Fruit fly (Drosophila melanogaster) whole organism, embryonic: ENCODE data around the gene CG31826.
A peak's percentile ranks its signal among the peaks of the same experiment; 100 is the strongest.

ENCODE experiments used
- CG10959 ChIP-seq: fragments of 200-800 bp; sonication (Bioruptor generic); IDR thresholded peaks from 2 replicates; pipeline ENCODE4 v1.3.6; 2022; ENCODE audit warnings: missing biosample characterization, missing genetic modification characterization
- CG11085 ChIP-seq: fragments of 200-800 bp; sonication (Bioruptor generic); IDR thresholded peaks from 2 replicates; pipeline ENCODE4 v1.3.6; 2022; ENCODE audit warnings: missing biosample characterization, missing genetic modification characterization
- CG13287 ChIP-seq: fragments of 200-800 bp; sonication (Bioruptor generic); IDR thresholded peaks from 2 replicates; pipeline ENCODE4 v1.3.6; 2022; ENCODE audit warnings: missing biosample characterization, missing genetic modification characterization; ENCODE audit not compliant: partially characterized antibody
- CG13424 ChIP-seq: fragments of 200-800 bp; sonication (Bioruptor generic); optimal IDR thresholded peaks from 2 replicates; lab custom pipeline; 2019; ENCODE audit warnings: missing biosample characterization, mild to moderate bottlenecking, missing genetic modification characterization, moderate library complexity
- CG13624 ChIP-seq: fragments of 200-800 bp; sonication (Bioruptor generic); optimal IDR thresholded peaks from 2 replicates; lab custom pipeline; 2016; ENCODE audit warnings: missing biosample characterization, missing genetic modification characterization
- CG15073 ChIP-seq: fragments of 200-800 bp; sonication (Bioruptor generic); optimal IDR thresholded peaks from 2 replicates; lab custom pipeline; 2016; ENCODE audit warnings: missing biosample characterization, missing genetic modification characterization
- CG1529 ChIP-seq: fragments of 200-800 bp; sonication (Bioruptor generic); optimal IDR thresholded peaks from 3 replicates; lab custom pipeline; 2018; ENCODE audit warnings: missing biosample characterization, missing genetic modification characterization
- CG1602 ChIP-seq: fragments of 200-800 bp; sonication (Bioruptor generic); optimal IDR thresholded peaks from 3 replicates; lab custom pipeline; 2016; ENCODE audit warnings: missing biosample characterization, missing genetic modification characterization
- CG16779 ChIP-seq: fragments of 200-800 bp; sonication (Bioruptor generic); IDR thresholded peaks from 2 replicates; pipeline ENCODE4 v1.3.6; 2022; ENCODE audit warnings: missing biosample characterization, missing genetic modification characterization
- CG17328 ChIP-seq: fragments of 200-800 bp; sonication (Bioruptor generic); IDR thresholded peaks from 2 replicates; pipeline ENCODE4 v1.3.6; 2022; ENCODE audit warnings: missing biosample characterization, missing genetic modification characterization
- CG2202 ChIP-seq: fragments of 200-800 bp; sonication (Bioruptor generic); optimal IDR thresholded peaks from 2 replicates; lab custom pipeline; 2018; ENCODE audit warnings: missing biosample characterization, mild to moderate bottlenecking, missing genetic modification characterization
- CG3995 ChIP-seq: fragments of 200-800 bp; sonication (Bioruptor generic); optimal IDR thresholded peaks from 3 replicates; lab custom pipeline; 2016; ENCODE audit warnings: missing biosample characterization, missing genetic modification characterization
- CG5180 ChIP-seq: fragments of 200-800 bp; sonication (Bioruptor generic); optimal IDR thresholded peaks from 3 replicates; lab custom pipeline; 2017; ENCODE audit warnings: missing biosample characterization, missing genetic modification characterization, mild to moderate bottlenecking, moderate library complexity, missing genetic modification reagents
- CG5245 ChIP-seq: fragments of 200-800 bp; sonication (Bioruptor generic); optimal IDR thresholded peaks from 3 replicates; lab custom pipeline; 2016; ENCODE audit warnings: missing biosample characterization, missing genetic modification characterization
- CG5953 ChIP-seq: fragments of 200-800 bp; sonication (Bioruptor generic); IDR thresholded peaks from 2 replicates; pipeline ENCODE4 v1.3.6; 2022; ENCODE audit warnings: missing biosample characterization, missing genetic modification characterization
- CG7928 ChIP-seq: fragments of 200-800 bp; sonication (Bioruptor generic); optimal IDR thresholded peaks from 2 replicates; lab custom pipeline; 2017; ENCODE audit warnings: missing biosample characterization, mild to moderate bottlenecking, missing genetic modification characterization
- CG9817 ChIP-seq: fragments of 200-800 bp; sonication (Bioruptor generic); optimal IDR thresholded peaks from 2 replicates; lab custom pipeline; 2018; ENCODE audit warnings: missing biosample characterization, mild to moderate bottlenecking, missing genetic modification characterization, moderate library complexity
- Dll ChIP-seq: fragments of 200-800 bp; sonication (Bioruptor generic); IDR thresholded peaks from 4 replicates; pipeline ENCODE4 v1.3.6; 2022; ENCODE audit warnings: missing biosample characterization, missing genetic modification characterization; ENCODE audit not compliant: partially characterized antibody
- HLH54F ChIP-seq: fragments of 200-800 bp; sonication (Bioruptor generic); optimal IDR thresholded peaks from 3 replicates; lab custom pipeline; 2016; ENCODE audit warnings: missing biosample characterization, missing genetic modification characterization
- Hand ChIP-seq: fragments of 200-800 bp; sonication (Bioruptor generic); optimal IDR thresholded peaks from 2 replicates; lab custom pipeline; 2017; ENCODE audit warnings: mild to moderate bottlenecking, missing biosample characterization, missing genetic modification reagents, missing genetic modification characterization
- Hr78 ChIP-seq, 2 experiments: fragments of 200-800 bp in 1 of 2; fragments of >200 bp in 1 of 2; sonication (Bioruptor generic) in 1 of 2; optimal IDR thresholded peaks; 2 replicates each; lab custom pipeline; 2017 to 2019; ENCODE audit warnings: missing biosample characterization in 2 of 2, missing genetic modification characterization in 2 of 2, mild to moderate bottlenecking in 1 of 2, moderate library complexity in 1 of 2
- Lpt ChIP-seq: fragments of >200 bp; optimal IDR thresholded peaks from 2 replicates; lab custom pipeline; 2018; ENCODE audit warnings: missing biosample characterization, missing genetic modification characterization
- NfI ChIP-seq: fragments of 200-800 bp; sonication (Bioruptor generic); optimal IDR thresholded peaks from 3 replicates; lab custom pipeline; 2018; ENCODE audit warnings: missing biosample characterization, mild to moderate bottlenecking, missing genetic modification characterization, moderate library complexity
- Oli ChIP-seq: fragments of 200-800 bp; sonication (Bioruptor generic); optimal IDR thresholded peaks from 2 replicates; lab custom pipeline; 2018; ENCODE audit warnings: missing biosample characterization, mild to moderate bottlenecking, missing genetic modification characterization, moderate library complexity
- Optix ChIP-seq: fragments of 200-800 bp; sonication (Bioruptor generic); IDR thresholded peaks from 3 replicates; pipeline ENCODE4 v1.3.6; 2022; ENCODE audit warnings: missing biosample characterization, missing genetic modification characterization
- Pdp1 ChIP-seq, 2 experiments: fragments of 200-800 bp; sonication (Bioruptor generic); optimal IDR thresholded peaks; 3 replicates each; lab custom pipeline; 2016; ENCODE audit warnings: missing biosample characterization in 2 of 2, missing genetic modification characterization in 2 of 2, mild to moderate bottlenecking in 1 of 2, moderate library complexity in 1 of 2
- Sox102F ChIP-seq: fragments of 200-800 bp; sonication (Bioruptor generic); optimal IDR thresholded peaks from 2 replicates; lab custom pipeline; 2018; ENCODE audit warnings: missing biosample characterization, mild to moderate bottlenecking, missing genetic modification characterization, moderate library complexity
- Ssrp ChIP-seq: fragments of 200-800 bp; sonication (Bioruptor generic); optimal IDR thresholded peaks from 2 replicates; lab custom pipeline; 2018; ENCODE audit warnings: missing biosample characterization, mild to moderate bottlenecking, missing genetic modification characterization, moderate library complexity
- Stat92E ChIP-seq, 3 experiments: fragments of >200 bp in 2 of 3; fragments of 200-800 bp in 1 of 3; sonication (Bioruptor generic) in 1 of 3; optimal IDR thresholded peaks; 2 replicates each; lab custom pipeline; 2017 to 2019; ENCODE audit warnings: missing biosample characterization in 3 of 3, missing genetic modification characterization in 3 of 3, mild to moderate bottlenecking in 1 of 3, moderate library complexity in 1 of 3
- ac ChIP-seq: fragments of 200-800 bp; sonication (Bioruptor generic); optimal IDR thresholded peaks from 3 replicates; lab custom pipeline; 2017; ENCODE audit warnings: missing biosample characterization, mild to moderate bottlenecking, missing genetic modification characterization
- ara ChIP-seq: fragments of 200-800 bp; sonication (Bioruptor generic); IDR thresholded peaks from 2 replicates; pipeline ENCODE4 v1.3.6; 2022; ENCODE audit warnings: missing biosample characterization, missing genetic modification characterization
- bsh ChIP-seq, 2 experiments: fragments of 200-800 bp; sonication (Bioruptor generic); optimal IDR thresholded peaks; 2 replicates each; lab custom pipeline; 2017 to 2018; ENCODE audit warnings: mild to moderate bottlenecking in 2 of 2, missing biosample characterization in 2 of 2, missing genetic modification characterization in 2 of 2, moderate library complexity in 1 of 2
- caup ChIP-seq: fragments of 200-800 bp; sonication (Bioruptor generic); optimal IDR thresholded peaks from 3 replicates; lab custom pipeline; 2017; ENCODE audit warnings: missing biosample characterization, mild to moderate bottlenecking, missing genetic modification characterization, moderate library complexity; ENCODE audit not compliant: severe bottlenecking
- dm ChIP-seq: fragments of 200-800 bp; sonication (Bioruptor generic); optimal IDR thresholded peaks from 3 replicates; lab custom pipeline; 2016; ENCODE audit warnings: missing biosample characterization, missing genetic modification characterization
- fd3F ChIP-seq: fragments of 200-800 bp; sonication (Bioruptor generic); optimal IDR thresholded peaks from 2 replicates; lab custom pipeline; 2018; ENCODE audit warnings: missing biosample characterization, mild to moderate bottlenecking, missing genetic modification characterization, moderate library complexity
- h ChIP-seq: fragments of >200 bp; optimal IDR thresholded peaks from 2 replicates; lab custom pipeline; 2017
- phol ChIP-seq: fragments of 200-800 bp; sonication (Bioruptor generic); optimal IDR thresholded peaks from 3 replicates; lab custom pipeline; 2018; ENCODE audit warnings: missing biosample characterization, mild to moderate bottlenecking, missing genetic modification characterization, moderate library complexity
- prd ChIP-seq, 3 experiments: fragments of >200 bp in 2 of 3; fragments of 200-800 bp in 1 of 3; sonication (Bioruptor generic) in 1 of 3; optimal IDR thresholded peaks in 2 of 3; IDR thresholded peaks in 1 of 3; 2 replicates in 2 of 3; 3 replicates in 1 of 3; pipeline versions ENCODE4 v1.3.6 to Lab custom; 2017 to 2022; ENCODE audit warnings: missing biosample characterization in 1 of 3, missing genetic modification characterization in 1 of 3
- row ChIP-seq: fragments of 200-800 bp; sonication (Bioruptor generic); IDR thresholded peaks from 3 replicates; pipeline ENCODE4 v1.3.6; 2022; ENCODE audit warnings: missing biosample characterization, missing genetic modification characterization
- sd ChIP-seq: fragments of 200-800 bp; sonication (Bioruptor generic); optimal IDR thresholded peaks from 3 replicates; lab custom pipeline; 2018; ENCODE audit warnings: missing biosample characterization, mild to moderate bottlenecking, missing genetic modification characterization, moderate library complexity
- sens ChIP-seq: fragments of 200-800 bp; sonication (Bioruptor generic); peaks from one replicate; lab custom pipeline; 2016; ENCODE audit warnings: missing biosample characterization, missing genetic modification characterization
- so ChIP-seq: fragments of 200-800 bp; sonication (Bioruptor generic); IDR thresholded peaks from 3 replicates; pipeline ENCODE4 v1.3.6; 2022; ENCODE audit warnings: missing biosample characterization, missing genetic modification characterization
- ttk ChIP-seq: fragments of 200-800 bp; sonication (Bioruptor generic); IDR thresholded peaks from 2 replicates; pipeline ENCODE4 v2.1.2; 2022; ENCODE audit warnings: missing biosample characterization, missing genetic modification characterization
- vvl ChIP-seq: fragments of 200-800 bp; sonication (Bioruptor generic); IDR thresholded peaks from 2 replicates; pipeline ENCODE4 v1.3.6; 2022; ENCODE audit warnings: missing biosample characterization, missing genetic modification characterization
- wek ChIP-seq: fragments of 200-800 bp; sonication (Bioruptor generic); optimal IDR thresholded peaks from 3 replicates; lab custom pipeline; 2018; ENCODE audit warnings: missing biosample characterization, mild to moderate bottlenecking, missing genetic modification characterization, moderate library complexity
- z ChIP-seq: fragments of 200-800 bp; sonication (Bioruptor generic); IDR thresholded peaks from 3 replicates; pipeline ENCODE4 v1.3.6; 2022; ENCODE audit warnings: missing biosample characterization, missing genetic modification characterization
- zen2 ChIP-seq: fragments of 200-800 bp; sonication (Bioruptor generic); IDR thresholded peaks from 3 replicates; pipeline ENCODE4 v1.3.6; 2022; ENCODE audit warnings: missing biosample characterization, missing genetic modification characterization; ENCODE audit not compliant: partially characterized antibody
- zfh1 ChIP-seq: fragments of 200-800 bp; sonication (Bioruptor generic); IDR thresholded peaks from 3 replicates; pipeline ENCODE4 v1.3.6; 2022; ENCODE audit warnings: missing biosample characterization, missing genetic modification characterization

Gene CG31826

dm6 chr2L:15760666-15761065, 12.2 kb downstream of the CG31826 start (continued):
- TF ChIP-seq CG5953 (GFP tag; lab: Robert Waterston, UW), result no peak
- TF ChIP-seq h (lab: Kevin White, UChicago), result no peak
- no peak for TF ChIP-seq sens
- TF ChIP-seq CG10959 (GFP tag; lab: Robert Waterston, UW), result no peak
- TF ChIP-seq Dll (GFP tag; lab: Robert Waterston, UW), result no peak
- no peak for TF ChIP-seq CG17328 (GFP tag; lab: Robert Waterston, UW)
- peak in 1 of 2 experiments; percentile 73 for TF ChIP-seq Hr78 (GFP tag; optimal IDR thresholded peaks at IDR 0.05; lab: Kevin White, UChicago)
- no peak for TF ChIP-seq NfI (GFP tag; lab: Kevin White, UChicago)
- TF ChIP-seq wek (GFP tag; lab: Kevin White, UChicago), result no peak
- TF ChIP-seq row (GFP tag; lab: Robert Waterston, UW), result peak; percentile 27; the same call in 1 of the 3 replicates
- TF ChIP-seq prd (optimal IDR thresholded peaks at IDR 0.05; lab: Kevin White, UChicago), result no peak
- TF ChIP-seq prd (GFP tag; IDR thresholded peaks at IDR 0.05; lab: Robert Waterston, UW), result 0 out of 3 replicates have a peak, but pooled peaks have one; percentile 12
- TF ChIP-seq zen2 (GFP tag; lab: Robert Waterston, UW), result no peak
- peak; percentile 25; the same call in 1 of the 2 replicates for TF ChIP-seq CG13287 (GFP tag; lab: Robert Waterston, UW)
- TF ChIP-seq CG1602 (GFP tag; lab: Kevin White, UChicago), result no peak
- TF ChIP-seq Pdp1 (GFP tag; optimal IDR thresholded peaks at IDR 0.05; lab: Kevin White, UChicago), result peak in 1 of 2 experiments; percentile 89
- no peak for TF ChIP-seq phol (tag; lab: Kevin White, UChicago)
- TF ChIP-seq dm, result no peak
- TF ChIP-seq zfh1 (GFP tag; lab: Robert Waterston, UW), result no peak
- TF ChIP-seq Oli (tag; lab: Kevin White, UChicago), result no peak
- no peak for TF ChIP-seq CG16779 (GFP tag; lab: Robert Waterston, UW)
- no peak for TF ChIP-seq CG11085 (GFP tag; lab: Robert Waterston, UW)
- TF ChIP-seq CG2202 (tag; lab: Kevin White, UChicago), result no peak
- no peak for TF ChIP-seq so
- TF ChIP-seq ttk (GFP tag; lab: Robert Waterston, UW), result no peak
- TF ChIP-seq fd3F (GFP tag; lab: Kevin White, UChicago), result no peak
- no peak for TF ChIP-seq ac (GFP tag; lab: Kevin White, UChicago)
- no peak for TF ChIP-seq CG9817
- no peak for TF ChIP-seq Hand
- TF ChIP-seq Optix, result no peak
- no peak for TF ChIP-seq CG7928
- peak; percentile 44 for TF ChIP-seq vvl (GFP tag; lab: Robert Waterston, UW)
- TF ChIP-seq CG13624 (GFP tag; lab: Kevin White, UChicago), result no peak
- TF ChIP-seq CG1529 (GFP tag; lab: Kevin White, UChicago), result no peak
- no peak for TF ChIP-seq Sox102F (GFP tag; lab: Kevin White, UChicago)
- TF ChIP-seq CG3995 (GFP tag; lab: Kevin White, UChicago), result no peak
- TF ChIP-seq Lpt (GFP tag; lab: Kevin White, UChicago), result no peak
- TF ChIP-seq CG15073 (GFP tag; lab: Kevin White, UChicago), result no peak
- no peak for TF ChIP-seq CG13424 (tag; lab: Kevin White, UChicago)
- TF ChIP-seq CG5180, result no peak
- TF ChIP-seq caup (GFP tag; lab: Kevin White, UChicago), result no peak
- peak; percentile 82 for TF ChIP-seq z (GFP tag; lab: Robert Waterston, UW)
- TF ChIP-seq ara, result no peak
- no peak for TF ChIP-seq Ssrp (tag; lab: Kevin White, UChicago)
- TF ChIP-seq Stat92E (GFP tag; optimal IDR thresholded peaks at IDR 0.05; lab: Kevin White, UChicago), result no peak
- no peak for TF ChIP-seq CG5245 (GFP tag; lab: Kevin White, UChicago)
- TF ChIP-seq HLH54F (GFP tag; lab: Kevin White, UChicago), result no peak
- no peak for TF ChIP-seq bsh (GFP tag; optimal IDR thresholded peaks at IDR 0.05; lab: Kevin White, UChicago)
- peak; percentile 7 for TF ChIP-seq sd
- TF ChIP-seq, all 482 proteins: peak for 18
